Fruit fly (Drosophila melanogaster) whole organism, prepupa: ENCODE measurements around the gene gt.
A peak's percentile ranks its signal among the peaks of the same experiment; 100 is the strongest.

Experiments
- CG10669 ChIP-seq: fragments of 200-800 bp; sonication (Bioruptor generic); optimal IDR thresholded peaks from 3 replicates; lab custom pipeline; 2018; ENCODE audit warnings: missing biosample characterization, mild to moderate bottlenecking, missing genetic modification characterization, moderate library complexity
- CG11294 ChIP-seq: fragments of 200-800 bp; sonication (Bioruptor generic); IDR thresholded peaks from 2 replicates; pipeline ENCODE4 v1.3.6; 2022; ENCODE audit warnings: missing biosample characterization, missing genetic modification characterization
- CG11762 ChIP-seq: fragments of 200-800 bp; sonication (Bioruptor generic); optimal IDR thresholded peaks from 3 replicates; lab custom pipeline; 2016; ENCODE audit warnings: missing biosample characterization, missing genetic modification characterization; ENCODE audit not compliant: insufficient read depth
- CG3032 ChIP-seq: fragments of 200-800 bp; optimal IDR thresholded peaks from 2 replicates; lab custom pipeline; 2019; ENCODE audit warnings: missing biosample characterization, mild to moderate bottlenecking, missing genetic modification characterization, moderate library complexity
- CG31627 ChIP-seq: fragments of 200-800 bp; sonication (Bioruptor generic); optimal IDR thresholded peaks from 3 replicates; lab custom pipeline; 2016; ENCODE audit warnings: missing biosample characterization, missing genetic modification characterization
- CG34406 ChIP-seq: fragments of 200-800 bp; sonication (Bioruptor generic); optimal IDR thresholded peaks from 3 replicates; lab custom pipeline; 2016; ENCODE audit warnings: missing biosample characterization, missing genetic modification characterization
- CG3919 ChIP-seq: fragments of 200-800 bp; sonication (Bioruptor generic); optimal IDR thresholded peaks from 3 replicates; lab custom pipeline; 2016; ENCODE audit warnings: missing biosample characterization, missing genetic modification characterization
- CG4318 ChIP-seq: fragments of 200-800 bp; sonication (Bioruptor generic); optimal IDR thresholded peaks from 3 replicates; lab custom pipeline; 2017; ENCODE audit warnings: missing biosample characterization, mild to moderate bottlenecking, missing genetic modification characterization
- CG6163 ChIP-seq: fragments of 200-800 bp; sonication (Bioruptor generic); IDR thresholded peaks from 3 replicates; pipeline ENCODE4 v1.3.6; 2022; ENCODE audit warnings: missing biosample characterization, missing genetic modification characterization
- CG6792 ChIP-seq: fragments of 200-800 bp; sonication (Bioruptor generic); optimal IDR thresholded peaks from 3 replicates; lab custom pipeline; 2016; ENCODE audit warnings: missing biosample characterization, missing genetic modification characterization
- CG6808 ChIP-seq: fragments of 200-800 bp; sonication (Bioruptor generic); optimal IDR thresholded peaks from 3 replicates; lab custom pipeline; 2017; ENCODE audit warnings: missing biosample characterization, missing genetic modification characterization, mild to moderate bottlenecking, moderate library complexity, missing genetic modification reagents
- CG6854 ChIP-seq: fragments of 200-800 bp; sonication (Bioruptor generic); optimal IDR thresholded peaks from 2 replicates; lab custom pipeline; 2017; ENCODE audit warnings: missing biosample characterization, mild to moderate bottlenecking, missing genetic modification characterization
- CG8632 ChIP-seq: fragments of 200-800 bp; sonication (Bioruptor generic); optimal IDR thresholded peaks from 3 replicates; lab custom pipeline; 2016; ENCODE audit warnings: missing biosample characterization, missing genetic modification characterization
- CG9139 ChIP-seq: fragments of 200-800 bp; sonication (Bioruptor generic); optimal IDR thresholded peaks from 3 replicates; lab custom pipeline; 2017; ENCODE audit warnings: missing biosample characterization, mild to moderate bottlenecking, missing genetic modification characterization
- Eip75B ChIP-seq: fragments of 200-800 bp; sonication (Bioruptor generic); optimal IDR thresholded peaks from 3 replicates; lab custom pipeline; 2016; ENCODE audit warnings: missing biosample characterization, missing genetic modification characterization
- Eip78C ChIP-seq: fragments of 200-800 bp; sonication (Bioruptor generic); peaks from one replicate; lab custom pipeline; 2016; ENCODE audit warnings: missing biosample characterization, missing genetic modification characterization
- Ets96B ChIP-seq: fragments of 200-800 bp; optimal IDR thresholded peaks from 2 replicates; lab custom pipeline; 2019; ENCODE audit warnings: missing biosample characterization, mild to moderate bottlenecking, missing genetic modification characterization, moderate library complexity
- Gug ChIP-seq: fragments of 200-800 bp; sonication (Bioruptor generic); IDR thresholded peaks from 2 replicates; pipeline ENCODE4 v1.3.6; 2022; ENCODE audit warnings: missing biosample characterization, missing genetic modification characterization
- Hr39 ChIP-seq: fragments of 200-800 bp; sonication (Bioruptor generic); optimal IDR thresholded peaks from 2 replicates; lab custom pipeline; 2016; ENCODE audit warnings: missing biosample characterization, missing genetic modification characterization
- Met ChIP-seq: fragments of 200-800 bp; sonication (Bioruptor generic); optimal IDR thresholded peaks from 3 replicates; lab custom pipeline; 2016; ENCODE audit warnings: missing biosample characterization, missing genetic modification characterization
- OdsH ChIP-seq: fragments of 200-800 bp; sonication (Bioruptor generic); optimal IDR thresholded peaks from 3 replicates; lab custom pipeline; 2016; ENCODE audit warnings: missing biosample characterization, missing genetic modification characterization
- achi ChIP-seq: fragments of 200-800 bp; sonication (Bioruptor generic); optimal IDR thresholded peaks from 3 replicates; lab custom pipeline; 2016; ENCODE audit warnings: missing biosample characterization, missing genetic modification characterization
- eg ChIP-seq: fragments of 200-800 bp; sonication (Bioruptor generic); IDR thresholded peaks from 3 replicates; pipeline ENCODE4 v1.3.6; 2022; ENCODE audit warnings: missing biosample characterization, missing genetic modification characterization
- esn ChIP-seq: fragments of 200-800 bp; sonication (Bioruptor generic); optimal IDR thresholded peaks from 2 replicates; lab custom pipeline; 2016; ENCODE audit warnings: missing biosample characterization, mild to moderate bottlenecking, missing genetic modification characterization, moderate library complexity
- fd59A ChIP-seq: fragments of 200-800 bp; sonication (Bioruptor generic); optimal IDR thresholded peaks from 2 replicates; lab custom pipeline; 2017; ENCODE audit warnings: missing biosample characterization, mild to moderate bottlenecking, missing genetic modification characterization, missing genetic modification reagents
- fd85E ChIP-seq: fragments of 200-800 bp; sonication (Bioruptor generic); optimal IDR thresholded peaks from 3 replicates; lab custom pipeline; 2016; ENCODE audit warnings: missing biosample characterization, missing genetic modification characterization
- fkh ChIP-seq: fragments of 200-800 bp; sonication (Bioruptor generic); optimal IDR thresholded peaks from 3 replicates; lab custom pipeline; 2017; ENCODE audit warnings: missing biosample characterization, mild to moderate bottlenecking, missing genetic modification characterization, moderate library complexity
- lz ChIP-seq: fragments of 200-800 bp; sonication (Bioruptor generic); optimal IDR thresholded peaks from 3 replicates; lab custom pipeline; 2016; ENCODE audit warnings: missing biosample characterization, missing genetic modification characterization
- net ChIP-seq: fragments of 200-800 bp; sonication (Bioruptor generic); optimal IDR thresholded peaks from 3 replicates; lab custom pipeline; 2016; ENCODE audit warnings: missing biosample characterization, missing genetic modification characterization
- pdm3 ChIP-seq: fragments of 200-800 bp; sonication (Bioruptor generic); optimal IDR thresholded peaks from 3 replicates; lab custom pipeline; 2016; ENCODE audit warnings: missing biosample characterization, missing genetic modification characterization
- salr ChIP-seq, 2 experiments: fragments of 200-800 bp; sonication (Bioruptor generic); optimal IDR thresholded peaks; 3 replicates each; lab custom pipeline; 2016 to 2018; ENCODE audit warnings: missing biosample characterization in 2 of 2, missing genetic modification characterization in 2 of 2, mild to moderate bottlenecking in 1 of 2
- ss ChIP-seq, 2 experiments: fragments of 200-800 bp; sonication (Bioruptor generic); optimal IDR thresholded peaks; 2 replicates in 1 of 2; 3 replicates in 1 of 2; lab custom pipeline; 2017 to 2018; ENCODE audit warnings: mild to moderate bottlenecking in 2 of 2, missing biosample characterization in 2 of 2, missing genetic modification characterization in 2 of 2, moderate library complexity in 1 of 2
- topi ChIP-seq: fragments of 200-800 bp; sonication (Bioruptor generic); optimal IDR thresholded peaks from 3 replicates; lab custom pipeline; 2016; ENCODE audit warnings: missing biosample characterization, missing genetic modification characterization
- vri ChIP-seq: fragments of 200-800 bp; sonication (Bioruptor generic); optimal IDR thresholded peaks from 3 replicates; lab custom pipeline; 2016; ENCODE audit warnings: missing biosample characterization, mild to moderate bottlenecking, missing genetic modification characterization

The gt gene

dm6 chrX:2396204-2396882, 32.4 kb downstream of the gt start (continued):
- TF ChIP-seq Hr39 (GFP tag; lab: Kevin White, UChicago) (peak; percentile 29), CG4318 (GFP tag; lab: Kevin White, UChicago) (no peak), Gug (GFP tag; lab: Robert Waterston, UW) (no peak), CG6808 (GFP tag; lab: Kevin White, UChicago) (peak; percentile 36), achi (GFP tag; lab: Kevin White, UChicago) (peak; percentile 59), topi (peak; percentile 48), CG11762 (no peak), lz (GFP tag; lab: Kevin White, UChicago) (peak; percentile 47), vri (GFP tag; lab: Kevin White, UChicago) (peak; percentile 31)

dm6 chrX:2394516-2394915, 34.3 kb downstream of the gt start:
- TF ChIP-seq Met (GFP tag; lab: Kevin White, UChicago): no peak
- TF ChIP-seq, all 60 proteins: peak for 0

- peak; percentile 3 for TF ChIP-seq fkh (GFP tag; lab: Kevin White, UChicago)
- no peak for TF ChIP-seq CG11294 (GFP tag; lab: Robert Waterston, UW)
These were observed 41.0 kb downstream of the gt start, which contains the start of gene PsGEF for dm6 chrX:2387579-2388362. TSS of gene PsGEF (minus strand) at chrX:2387664.

dm6 chrX:2383121-2383848, 45.5 kb downstream of the gt start:
- TF ChIP-seq Eip78C (GFP tag; lab: Kevin White, UChicago) (peak; percentile 74), CG6163 (GFP tag; lab: Robert Waterston, UW) (peak; percentile 39; the same call in 1 of the 3 replicates), net (GFP tag; lab: Kevin White, UChicago) (peak; percentile 11), esn (GFP tag; lab: Kevin White, UChicago) (no peak), Ets96B (tag; lab: Kevin White, UChicago) (no peak), eg (GFP tag; lab: Robert Waterston, UW) (0 out of 3 replicates have a peak, but pooled peaks have one; percentile 35), lz (GFP tag; lab: Kevin White, UChicago) (peak; percentile 11), CG31627 (GFP tag; lab: Kevin White, UChicago) (no peak), CG3919 (GFP tag; lab: Kevin White, UChicago) (peak; percentile 33), pdm3 (GFP tag; lab: Kevin White, UChicago) (peak; percentile 6), CG8632 (GFP tag; lab: Kevin White, UChicago) (peak; percentile 9), CG10669 (GFP tag; lab: Kevin White, UChicago) (no peak), Met (GFP tag; lab: Kevin White, UChicago) (peak; percentile 12), CG6792 (GFP tag; lab: Kevin White, UChicago) (peak; percentile 4), fd59A (GFP tag; lab: Kevin White, UChicago) (peak; percentile 11), CG6854 (GFP tag; lab: Kevin White, UChicago) (peak; percentile 17), achi (GFP tag; lab: Kevin White, UChicago) (peak; percentile 23), fd85E (no peak), CG3032 (tag; lab: Kevin White, UChicago) (no peak), ss (GFP tag; optimal IDR thresholded peaks at IDR 0.05; lab: Kevin White, UChicago) (peak in 1 of 2 experiments; percentile 35), Eip75B (GFP tag; lab: Kevin White, UChicago) (peak; percentile 21), CG9139 (peak; percentile 7), CG34406 (GFP tag; lab: Kevin White, UChicago) (peak; percentile 48), salr (GFP tag; optimal IDR thresholded peaks at IDR 0.05; lab: Kevin White, UChicago) (peak in 1 of 2 experiments; percentile 51), OdsH (peak; percentile 13)
